Worm (Caenorhabditis elegans): ENCODE measurements around the gene best-16.

DNA sequence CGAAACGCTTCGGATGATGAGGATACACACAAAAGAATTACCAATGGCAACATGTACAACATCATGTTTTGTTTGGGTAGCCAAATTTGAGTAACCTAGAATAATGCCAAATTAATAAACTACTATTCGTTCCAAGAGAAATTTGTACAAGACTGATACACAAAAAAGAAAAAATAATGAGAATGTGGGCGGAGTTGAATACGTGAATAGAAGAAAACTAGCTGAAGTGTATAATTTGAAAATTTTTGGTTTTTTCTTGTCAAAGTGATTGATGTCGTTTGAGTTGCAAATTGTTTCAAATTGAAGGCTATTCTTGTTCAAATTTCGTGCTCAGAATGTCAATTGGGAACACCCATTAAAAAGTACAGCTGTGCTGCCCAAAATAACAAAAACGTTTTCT, 3.9 kb downstream of the best-16 start, which contains the start of gene R13A1.5:
- TF ChIP-seq unc-62 (GFP tag; optimal IDR thresholded peaks at IDR 0.05) (no peak), unc-55 (GFP tag; optimal IDR thresholded peaks at IDR 0.05) (no peak), C34F6.9 (tag; optimal IDR thresholded peaks at IDR 0.05) (no peak), ztf-4 (tag; optimal IDR thresholded peaks at IDR 0.05) (no peak), F13H6.1 (tag; optimal IDR thresholded peaks at IDR 0.05) (no peak), peb-1 (tag; optimal IDR thresholded peaks at IDR 0.05) (no peak)
